Worm (Caenorhabditis elegans) whole organism, L2 larva: ENCODE data around the gene alh-11.

Experiments used
- dmd-4 ChIP-seq: sonication (generic microtip); optimal IDR thresholded peaks from 2 replicates; lab custom pipeline; 2017; ENCODE audit warnings: missing biosample characterization, missing genetic modification characterization
- elt-3 ChIP-seq: sonication (generic microtip); optimal IDR thresholded peaks from 2 replicates; lab custom pipeline; 2017; ENCODE audit warnings: missing biosample characterization, missing genetic modification characterization
- fos-1 ChIP-seq: fragments of 150-350 bp; optimal IDR thresholded peaks from 2 replicates; lab custom pipeline; 2014; ENCODE audit warnings: missing biosample characterization, missing genetic modification characterization
- lsy-2 ChIP-seq, 2 experiments: fragments of 150-350 bp in 1 of 2; sonication (generic microtip) in 1 of 2; optimal IDR thresholded peaks; 2 replicates each; lab custom pipeline; 2014 to 2017; ENCODE audit warnings: missing biosample characterization in 2 of 2, missing genetic modification characterization in 2 of 2
- nhr-237 ChIP-seq: fragments of 150-350 bp; optimal IDR thresholded peaks from 2 replicates; lab custom pipeline; 2014; ENCODE audit warnings: missing biosample characterization, missing genetic modification characterization
- nhr-25 ChIP-seq: fragments of 150-350 bp; sonication (generic microtip); optimal IDR thresholded peaks from 3 replicates; lab custom pipeline; 2014; ENCODE audit warnings: missing biosample characterization, missing genetic modification characterization
- nhr-6 ChIP-seq: fragments of 150-350 bp; optimal IDR thresholded peaks from 2 replicates; lab custom pipeline; 2014; ENCODE audit warnings: missing biosample characterization, missing genetic modification characterization
- nhr-77 ChIP-seq: fragments of 150-350 bp; optimal IDR thresholded peaks from 2 replicates; lab custom pipeline; 2014; ENCODE audit warnings: missing biosample characterization, missing genetic modification characterization
- skn-1 ChIP-seq: sonication (generic microtip); optimal IDR thresholded peaks from 2 replicates; lab custom pipeline; 2017; ENCODE audit warnings: missing biosample characterization, missing genetic modification characterization
- zag-1 ChIP-seq: fragments of 150-350 bp; optimal IDR thresholded peaks from 2 replicates; lab custom pipeline; 2014; ENCODE audit warnings: missing biosample characterization, missing genetic modification characterization
- ztf-11 ChIP-seq: sonication (generic microtip); optimal IDR thresholded peaks from 2 replicates; lab custom pipeline; 2017; ENCODE audit warnings: missing biosample characterization, missing genetic modification characterization

DNA sequence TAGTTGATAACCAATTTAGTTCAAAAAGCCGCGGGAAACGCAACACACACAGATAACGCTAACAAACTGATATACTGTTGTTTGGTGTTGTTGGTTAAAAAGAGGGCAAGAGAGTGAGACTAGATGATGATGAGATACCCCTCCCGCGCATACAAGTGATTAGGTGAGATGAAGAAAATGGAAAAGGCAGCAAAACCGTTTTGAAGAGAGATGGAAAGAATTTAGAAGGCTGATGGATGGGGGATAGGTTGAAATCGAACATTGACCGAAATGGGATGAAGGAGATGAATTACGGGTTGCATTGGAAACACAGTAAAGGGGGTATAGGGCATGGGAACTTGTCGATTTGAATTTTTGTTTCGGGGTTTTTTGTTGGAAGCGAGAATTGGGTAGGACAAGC lies 29.9 kb downstream of the alh-11 start:
- TF ChIP-seq lsy-2 (tag; optimal IDR thresholded peaks at IDR 0.05; lab: Kevin White, UChicago) (no peak), skn-1 (no peak), nhr-77 (no peak), nhr-25 (tag; lab: Kevin White, UChicago) (no peak), ztf-11 (tag; lab: Kevin White, UChicago) (no peak), nhr-6 (tag; lab: Kevin White, UChicago) (no peak), fos-1 (peak; percentile 0), elt-3 (no peak), nhr-237 (tag; lab: Kevin White, UChicago) (no peak), zag-1 (tag; lab: Kevin White, UChicago) (no peak), dmd-4 (tag; lab: Kevin White, UChicago) (no peak)
